Fruit fly (Drosophila melanogaster) whole organism, embryonic: Measurements from ENCODE around the gene CG42540.

Source experiments
- Ada2b ChIP-seq: fragments of 200-800 bp; sonication (Bioruptor generic); IDR thresholded peaks from 2 replicates; pipeline ENCODE4 v1.3.6; 2022; ENCODE audit warnings: missing biosample characterization, missing genetic modification characterization
- Awh ChIP-seq: fragments of 200-800 bp; sonication (Bioruptor generic); IDR thresholded peaks from 2 replicates; pipeline ENCODE4, ENCODE4 v1.3.6; 2022; ENCODE audit warnings: missing biosample characterization, missing genetic modification characterization
- CG10321 ChIP-seq: fragments of 200-800 bp; sonication (Bioruptor generic); IDR thresholded peaks from 2 replicates; pipeline ENCODE4 v1.3.6; 2022; ENCODE audit warnings: missing biosample characterization, missing genetic modification characterization
- CG10979 ChIP-seq: fragments of 200-800 bp; sonication (Bioruptor generic); optimal IDR thresholded peaks from 2 replicates; lab custom pipeline; 2018; ENCODE audit warnings: missing biosample characterization, mild to moderate bottlenecking, missing genetic modification characterization, moderate library complexity
- CG13123 ChIP-seq: fragments of 200-800 bp; sonication (Bioruptor generic); optimal IDR thresholded peaks from 2 replicates; lab custom pipeline; 2016; ENCODE audit warnings: missing biosample characterization, missing genetic modification characterization
- CG15269 ChIP-seq: fragments of 200-800 bp; sonication (Bioruptor generic); optimal IDR thresholded peaks from 2 replicates; lab custom pipeline; 2018; ENCODE audit warnings: missing biosample characterization, mild to moderate bottlenecking, missing genetic modification characterization, moderate library complexity
- CG17361 ChIP-seq: fragments of 200-800 bp; sonication (Bioruptor generic); IDR thresholded peaks from 3 replicates; pipeline ENCODE4 v1.3.6; 2022; ENCODE audit warnings: missing biosample characterization, missing genetic modification characterization
- CG17385 ChIP-seq: fragments of 200-800 bp; sonication (Bioruptor generic); optimal IDR thresholded peaks from 3 replicates; lab custom pipeline; 2018; ENCODE audit warnings: missing biosample characterization, mild to moderate bottlenecking, missing genetic modification characterization
- CG2199 ChIP-seq: fragments of 200-800 bp; sonication (Bioruptor generic); IDR thresholded peaks from 3 replicates; pipeline ENCODE4 v1.3.6; 2022; ENCODE audit warnings: missing biosample characterization, missing genetic modification characterization
- CG4424 ChIP-seq: fragments of 200-800 bp; sonication (Bioruptor generic); optimal IDR thresholded peaks from 3 replicates; lab custom pipeline; 2016; ENCODE audit warnings: missing biosample characterization, missing genetic modification characterization
- CG4820 ChIP-seq: fragments of 200-800 bp; sonication (Bioruptor generic); optimal IDR thresholded peaks from 3 replicates; lab custom pipeline; 2016; ENCODE audit warnings: missing biosample characterization, missing genetic modification characterization
- CG5245 ChIP-seq: fragments of 200-800 bp; sonication (Bioruptor generic); optimal IDR thresholded peaks from 3 replicates; lab custom pipeline; 2016; ENCODE audit warnings: missing biosample characterization, missing genetic modification characterization
- CG6654 ChIP-seq: fragments of 200-800 bp; sonication (Bioruptor generic); optimal IDR thresholded peaks from 2 replicates; lab custom pipeline; 2017; ENCODE audit warnings: missing biosample characterization, mild to moderate bottlenecking, missing genetic modification characterization
- CG6683 ChIP-seq: fragments of 200-800 bp; sonication (Bioruptor generic); optimal IDR thresholded peaks from 2 replicates; lab custom pipeline; 2017; ENCODE audit warnings: missing biosample characterization, mild to moderate bottlenecking, missing genetic modification characterization, missing genetic modification reagents
- CG8924 ChIP-seq: fragments of 200-800 bp; optimal IDR thresholded peaks from 3 replicates; lab custom pipeline; 2019; ENCODE audit warnings: missing biosample characterization, mild to moderate bottlenecking, missing genetic modification characterization, moderate library complexity
- Camta ChIP-seq: fragments of 200-800 bp; sonication (Bioruptor generic); optimal IDR thresholded peaks from 2 replicates; lab custom pipeline; 2016; ENCODE audit warnings: missing biosample characterization, missing genetic modification characterization
- CoRest ChIP-seq: fragments of 200-800 bp; sonication (Bioruptor generic); optimal IDR thresholded peaks from 3 replicates; lab custom pipeline; 2018; ENCODE audit warnings: missing biosample characterization, mild to moderate bottlenecking, missing genetic modification characterization, moderate library complexity
- Dbx ChIP-seq: fragments of 200-800 bp; sonication (Bioruptor generic); IDR thresholded peaks from 3 replicates; pipeline ENCODE4 v1.3.6; 2022; ENCODE audit warnings: missing biosample characterization, missing genetic modification characterization
- Doc3 ChIP-seq: fragments of 200-800 bp; sonication (Bioruptor generic); IDR thresholded peaks from 3 replicates; pipeline ENCODE4 v1.3.6; 2022; ENCODE audit warnings: missing biosample characterization, missing genetic modification characterization; ENCODE audit not compliant: partially characterized antibody
- Fer1 ChIP-seq: fragments of 200-800 bp; sonication (Bioruptor generic); optimal IDR thresholded peaks from 2 replicates; lab custom pipeline; 2017; ENCODE audit warnings: missing biosample characterization, mild to moderate bottlenecking, missing genetic modification characterization
- Hand ChIP-seq: fragments of 200-800 bp; sonication (Bioruptor generic); optimal IDR thresholded peaks from 2 replicates; lab custom pipeline; 2017; ENCODE audit warnings: mild to moderate bottlenecking, missing biosample characterization, missing genetic modification reagents, missing genetic modification characterization
- Hey ChIP-seq: fragments of 200-800 bp; sonication (Bioruptor generic); optimal IDR thresholded peaks from 3 replicates; lab custom pipeline; 2018; ENCODE audit warnings: missing biosample characterization, mild to moderate bottlenecking, missing genetic modification characterization
- HmgZ ChIP-seq: fragments of 200-800 bp; sonication (Bioruptor generic); optimal IDR thresholded peaks from 2 replicates; lab custom pipeline; 2018; ENCODE audit warnings: missing biosample characterization, mild to moderate bottlenecking, missing genetic modification characterization
- Med ChIP-seq: fragments of 200-800 bp; sonication (Bioruptor generic); peaks from one replicate; lab custom pipeline; 2016; ENCODE audit warnings: missing biosample characterization, missing genetic modification characterization, mild to moderate bottlenecking, inconsistent platforms, moderate library complexity
- Mrtf ChIP-seq: fragments of 200-800 bp; sonication (Bioruptor generic); IDR thresholded peaks from 3 replicates; pipeline ENCODE4 v1.3.6; 2022; ENCODE audit warnings: missing biosample characterization, missing genetic modification characterization
- NK7.1 ChIP-seq: fragments of 200-800 bp; sonication (Bioruptor generic); optimal IDR thresholded peaks from 3 replicates; lab custom pipeline; 2016; ENCODE audit warnings: missing biosample characterization, missing genetic modification characterization
- Oli ChIP-seq: fragments of 200-800 bp; sonication (Bioruptor generic); optimal IDR thresholded peaks from 2 replicates; lab custom pipeline; 2018; ENCODE audit warnings: missing biosample characterization, mild to moderate bottlenecking, missing genetic modification characterization, moderate library complexity
- Ptx1 ChIP-seq: fragments of 200-800 bp; sonication (Bioruptor generic); IDR thresholded peaks from 2 replicates; pipeline ENCODE4 v1.3.6; 2022; ENCODE audit warnings: missing biosample characterization, missing genetic modification characterization
- Rfx ChIP-seq: fragments of 200-800 bp; sonication (Bioruptor generic); IDR thresholded peaks from 2 replicates; pipeline ENCODE4 v1.3.6; 2022; ENCODE audit warnings: missing biosample characterization, missing genetic modification characterization
- amos ChIP-seq: fragments of 200-800 bp; sonication (Bioruptor generic); IDR thresholded peaks from 2 replicates; pipeline ENCODE4 v1.3.6; 2022; ENCODE audit warnings: missing biosample characterization, missing genetic modification characterization; ENCODE audit not compliant: partially characterized antibody
- ash1 ChIP-seq: fragments of 200-800 bp; sonication (Bioruptor generic); optimal IDR thresholded peaks from 2 replicates; lab custom pipeline; 2018; ENCODE audit warnings: missing biosample characterization, mild to moderate bottlenecking, missing genetic modification characterization
- ci ChIP-seq: fragments of 200-800 bp; sonication (Bioruptor generic); IDR thresholded peaks from 3 replicates; pipeline ENCODE4 v1.3.6; 2022; ENCODE audit warnings: missing biosample characterization, missing genetic modification characterization
- dan ChIP-seq: fragments of 200-800 bp; sonication (Bioruptor generic); IDR thresholded peaks from 2 replicates; pipeline ENCODE4 v1.3.6; 2022; ENCODE audit warnings: missing biosample characterization, missing genetic modification characterization
- dmrt11E ChIP-seq: fragments of 200-800 bp; sonication (Bioruptor generic); optimal IDR thresholded peaks from 3 replicates; lab custom pipeline; 2018; ENCODE audit warnings: missing biosample characterization, mild to moderate bottlenecking, missing genetic modification characterization, moderate library complexity
- eve ChIP-seq, 2 experiments: fragments of >200 bp; optimal IDR thresholded peaks; 2 replicates each; lab custom pipeline; 2017; ENCODE audit warnings: missing biosample characterization in 2 of 2, missing genetic modification characterization in 2 of 2
- gcm ChIP-seq: fragments of 200-800 bp; sonication (Bioruptor generic); optimal IDR thresholded peaks from 2 replicates; lab custom pipeline; 2019; ENCODE audit warnings: missing biosample characterization, mild to moderate bottlenecking, missing genetic modification characterization, moderate library complexity
- gsb-n ChIP-seq: fragments of 200-800 bp; sonication (Bioruptor generic); optimal IDR thresholded peaks from 3 replicates; lab custom pipeline; 2018; ENCODE audit warnings: missing biosample characterization, mild to moderate bottlenecking, missing genetic modification characterization
- hbn ChIP-seq: fragments of 200-800 bp; sonication (Bioruptor generic); IDR thresholded peaks from 2 replicates; pipeline ENCODE4 v1.3.6; 2022; ENCODE audit warnings: missing biosample characterization, missing genetic modification characterization; ENCODE audit not compliant: partially characterized antibody
- jigr1 ChIP-seq: fragments of 200-800 bp; sonication (Bioruptor generic); IDR thresholded peaks from 3 replicates; pipeline ENCODE4 v1.3.6; 2022; ENCODE audit warnings: missing biosample characterization, missing genetic modification characterization
- nmo ChIP-seq: fragments of 200-800 bp; sonication (Bioruptor generic); optimal IDR thresholded peaks from 2 replicates; lab custom pipeline; 2018; ENCODE audit warnings: missing biosample characterization, mild to moderate bottlenecking, missing genetic modification characterization, moderate library complexity
- sc ChIP-seq, 3 experiments: fragments of >200 bp in 2 of 3; fragments of 200-800 bp in 1 of 3; sonication (Bioruptor generic) in 1 of 3; optimal IDR thresholded peaks; 2 replicates in 2 of 3; 3 replicates in 1 of 3; lab custom pipeline; 2017; ENCODE audit warnings: mild to moderate bottlenecking in 1 of 3, missing biosample characterization in 1 of 3, missing genetic modification characterization in 1 of 3, missing genetic modification reagents in 1 of 3
- sisA ChIP-seq: fragments of 200-800 bp; sonication (Bioruptor generic); IDR thresholded peaks from 2 replicates; pipeline ENCODE4 v1.3.6; 2022; ENCODE audit warnings: missing biosample characterization, missing genetic modification characterization
- sna ChIP-seq: fragments of 200-800 bp; sonication (Bioruptor generic); IDR thresholded peaks from 2 replicates; pipeline ENCODE4 v1.3.6; 2022; ENCODE audit warnings: missing biosample characterization, missing genetic modification characterization; ENCODE audit not compliant: partially characterized antibody
- tap ChIP-seq: fragments of 200-800 bp; optimal IDR thresholded peaks from 3 replicates; lab custom pipeline; 2019; ENCODE audit warnings: missing biosample characterization, mild to moderate bottlenecking, missing genetic modification characterization, moderate library complexity
- tgo ChIP-seq: fragments of 200-800 bp; sonication (Bioruptor generic); IDR thresholded peaks from 3 replicates; pipeline ENCODE4 v1.3.6; 2022; ENCODE audit warnings: missing biosample characterization, missing genetic modification characterization
- tna ChIP-seq: fragments of 200-800 bp; sonication (Bioruptor generic); IDR thresholded peaks from 2 replicates; pipeline ENCODE4 v1.3.6; 2022; ENCODE audit warnings: missing biosample characterization, missing genetic modification characterization; ENCODE audit not compliant: partially characterized antibody
- trem ChIP-seq: fragments of 200-800 bp; optimal IDR thresholded peaks from 3 replicates; lab custom pipeline; 2019; ENCODE audit warnings: missing biosample characterization, mild to moderate bottlenecking, missing genetic modification characterization, moderate library complexity
- trh ChIP-seq: fragments of 200-800 bp; sonication (Bioruptor generic); optimal IDR thresholded peaks from 2 replicates; lab custom pipeline; 2016; ENCODE audit warnings: missing biosample characterization, missing genetic modification characterization
- twi ChIP-seq: fragments of 200-800 bp; optimal IDR thresholded peaks from 2 replicates; lab custom pipeline; 2019; ENCODE audit warnings: missing biosample characterization, mild to moderate bottlenecking, missing genetic modification characterization, moderate library complexity
- wdn ChIP-seq: fragments of 200-800 bp; sonication (Bioruptor generic); IDR thresholded peaks from 2 replicates; pipeline ENCODE4 v1.3.6; 2022; ENCODE audit warnings: missing biosample characterization, missing genetic modification characterization

CG42540 gene

DNA sequence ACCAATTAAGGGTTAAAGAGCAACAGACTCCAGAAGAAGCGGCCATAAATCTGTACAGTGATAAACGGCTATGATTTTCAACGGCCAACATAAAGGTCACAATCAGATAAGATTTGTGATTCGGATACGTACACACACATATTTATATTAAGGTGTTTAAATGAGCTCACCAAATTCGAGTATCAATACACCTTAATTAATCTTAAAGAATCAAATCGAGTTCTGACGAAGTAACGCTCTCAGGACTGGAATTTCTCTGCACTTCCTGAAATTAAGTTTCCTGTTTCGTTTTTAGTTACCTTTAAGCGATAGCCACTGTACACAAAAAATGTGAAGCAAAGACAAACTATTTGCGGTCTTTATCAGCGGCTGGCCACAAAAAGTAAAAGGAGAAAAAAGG, 68.0 kb downstream of the CG42540 start (continued):
- TF ChIP-seq jigr1 (GFP tag; lab: Robert Waterston, UW) (no peak), Mrtf (no peak), Dbx (GFP tag; lab: Robert Waterston, UW) (no peak), eve (GFP tag; optimal IDR thresholded peaks at IDR 0.05; lab: Kevin White, UChicago) (peak in 1 of 2 experiments; percentile 85), Med (GFP tag; lab: Kevin White, UChicago) (peak; percentile 58), ci (0 out of 3 replicates have a peak, but pooled peaks have one; percentile 32), gsb-n (tag; lab: Kevin White, UChicago) (no peak), CoRest (tag; lab: Kevin White, UChicago) (peak; percentile 29), CG17361 (GFP tag; lab: Robert Waterston, UW) (0 out of 3 replicates have a peak, but pooled peaks have one; percentile 14), CG2199 (GFP tag; lab: Robert Waterston, UW) (0 out of 3 replicates have a peak, but pooled peaks have one; percentile 17), trem (tag; lab: Kevin White, UChicago) (peak; percentile 35), Hey (tag; lab: Kevin White, UChicago) (no peak), Rfx (GFP tag; lab: Robert Waterston, UW) (0 out of 2 replicates have a peak, but pooled peaks have one; percentile 4), Fer1 (GFP tag; lab: Kevin White, UChicago) (no peak), Oli (peak; percentile 6), Hand (no peak), tgo (GFP tag; lab: Robert Waterston, UW) (no peak), CG10979 (tag; lab: Kevin White, UChicago) (peak; percentile 5), CG4424 (GFP tag; lab: Kevin White, UChicago) (peak; percentile 2), dan (GFP tag; lab: Robert Waterston, UW) (no peak), CG4820 (GFP tag; lab: Kevin White, UChicago) (no peak), twi (tag; lab: Kevin White, UChicago) (no peak), CG15269 (tag; lab: Kevin White, UChicago) (peak; percentile 19), CG8924 (no peak), Ada2b (GFP tag; lab: Robert Waterston, UW) (0 out of 2 replicates have a peak, but pooled peaks have one; percentile 4), gcm (GFP tag; lab: Kevin White, UChicago) (no peak), HmgZ (tag; lab: Kevin White, UChicago) (no peak), nmo (GFP tag; lab: Kevin White, UChicago) (peak; percentile 29), CG5245 (GFP tag; lab: Kevin White, UChicago) (no peak), sc (optimal IDR thresholded peaks at IDR 0.05; lab: Kevin White, UChicago) (no peak), sc (GFP tag; optimal IDR thresholded peaks at IDR 0.05; lab: Kevin White, UChicago) (no peak), NK7.1 (no peak), CG10321 (GFP tag; lab: Robert Waterston, UW) (no peak), CG6654 (GFP tag; lab: Kevin White, UChicago) (no peak), trh (no peak), sisA (0 out of 2 replicates have a peak, but pooled peaks have one; percentile 7), tna (no peak), dmrt11E (peak; percentile 14)

DNA sequence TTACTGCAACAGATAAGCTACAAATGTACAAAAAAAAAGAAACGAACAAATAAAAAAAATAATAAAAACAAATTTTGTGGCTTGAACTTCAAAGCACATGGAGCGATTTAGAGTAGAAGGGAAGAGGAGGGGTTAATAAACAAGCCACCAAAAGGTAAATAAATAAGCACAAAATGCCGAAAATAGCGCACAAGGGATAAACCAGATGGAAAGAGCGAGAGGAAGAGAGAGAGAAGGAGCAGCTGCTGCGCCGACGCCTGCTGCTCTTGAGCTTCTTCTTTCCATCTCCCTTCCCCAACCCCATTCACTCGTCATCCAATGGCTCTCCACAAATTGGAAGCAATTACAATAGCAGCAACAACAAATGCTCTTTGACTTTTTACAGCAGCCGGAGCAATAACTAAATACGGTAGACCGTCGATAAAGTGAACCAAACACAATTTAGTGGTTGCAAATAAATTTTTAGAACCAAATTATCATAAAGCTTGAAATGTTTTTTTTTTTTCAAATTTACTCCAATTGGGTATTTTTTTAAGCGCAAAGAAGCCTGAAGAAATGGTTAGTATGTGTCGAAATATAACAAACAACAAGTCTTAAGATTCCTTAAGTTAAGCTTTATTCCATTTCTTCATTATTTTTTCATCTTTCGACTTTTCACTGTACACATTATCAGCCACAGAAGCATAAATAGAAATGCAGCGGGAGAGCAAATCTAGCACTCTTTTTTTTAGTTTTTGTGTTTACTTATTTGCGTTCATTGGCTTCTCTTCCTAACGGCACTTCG, 68.7 kb downstream of the CG42540 start:
- TF ChIP-seq CG17385 (peak; percentile 82), wdn (GFP tag; lab: Robert Waterston, UW) (peak; percentile 29; the same call in 1 of the 2 replicates), CG13123 (GFP tag; lab: Kevin White, UChicago) (peak; percentile 64), amos (GFP tag; lab: Robert Waterston, UW) (no peak), Ptx1 (GFP tag; lab: Robert Waterston, UW) (peak; percentile 92), tap (peak; percentile 85), Camta (GFP tag; lab: Kevin White, UChicago) (peak; percentile 92), ci (peak; percentile 85; the same call in 2 of the 3 replicates), Doc3 (no peak), Awh (no peak), ash1 (GFP tag; lab: Kevin White, UChicago) (peak; percentile 38), CG6683 (peak; percentile 72), sna (no peak), hbn (GFP tag; lab: Robert Waterston, UW) (no peak)
